Worm (Caenorhabditis elegans): Measurements from ENCODE around the gene C45G9.12.
"Not testable (repeated sequence)": the region's sequence is repeated elsewhere in the genome, so short reads cannot be mapped to it uniquely, and the experiment has no call there.

Gene C45G9.12

DNA sequence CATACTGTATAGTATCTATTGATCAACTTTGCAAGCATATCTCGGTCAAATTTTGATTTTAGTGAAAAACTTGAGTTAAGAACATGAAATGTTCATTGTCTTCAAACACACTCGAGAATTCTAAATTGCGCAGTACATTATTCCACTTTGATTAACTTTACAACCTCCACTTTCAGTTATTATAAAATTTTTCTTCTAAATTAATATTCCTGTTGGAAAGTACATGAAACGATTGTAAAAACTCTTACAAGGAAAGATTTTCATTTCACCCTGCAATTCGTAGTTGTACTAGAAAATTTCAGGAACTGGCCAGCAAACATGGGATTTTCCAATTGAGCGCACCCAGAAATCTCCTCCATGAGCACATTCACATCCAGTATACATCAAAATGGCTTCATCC is 26.7 kb downstream of the C45G9.12 start, which contains the start of gene C45G9.14:
C45G9.14 (plus strand) TSS at position 301 of the 400 bp plus-strand sequence.
- no peak for TF ChIP-seq egl-27 (tag; optimal IDR thresholded peaks at IDR 0.05)
- no peak for TF ChIP-seq nhr-23 (tag; optimal IDR thresholded peaks at IDR 0.05)
- TF ChIP-seq nhr-10 (tag; optimal IDR thresholded peaks at IDR 0.05) = no peak
- TF ChIP-seq mab-5 (tag; optimal IDR thresholded peaks at IDR 0.05) = no peak
- TF ChIP-seq ztf-4 (tag; optimal IDR thresholded peaks at IDR 0.05) = no peak
- no peak for TF ChIP-seq nhr-12 (tag; optimal IDR thresholded peaks at IDR 0.05)
- TF ChIP-seq sma-3 (GFP tag; optimal IDR thresholded peaks at IDR 0.05) = no peak
- TF ChIP-seq unc-62 (GFP tag; optimal IDR thresholded peaks at IDR 0.05) = no peak
- TF ChIP-seq peb-1 (tag; optimal IDR thresholded peaks at IDR 0.05) = no peak
- TF ChIP-seq fos-1 (tag; optimal IDR thresholded peaks at IDR 0.05) = no peak
- no peak for TF ChIP-seq lin-11 (tag; optimal IDR thresholded peaks at IDR 0.05)
- TF ChIP-seq R02D3.7 (tag; optimal IDR thresholded peaks at IDR 0.05) = no peak
- no peak for TF ChIP-seq sma-9 (GFP tag; optimal IDR thresholded peaks at IDR 0.05)
- TF ChIP-seq sma-9 (tag; optimal IDR thresholded peaks at IDR 0.05) = no peak
- TF ChIP-seq unc-55 (GFP tag; optimal IDR thresholded peaks at IDR 0.05) = no peak

DNA sequence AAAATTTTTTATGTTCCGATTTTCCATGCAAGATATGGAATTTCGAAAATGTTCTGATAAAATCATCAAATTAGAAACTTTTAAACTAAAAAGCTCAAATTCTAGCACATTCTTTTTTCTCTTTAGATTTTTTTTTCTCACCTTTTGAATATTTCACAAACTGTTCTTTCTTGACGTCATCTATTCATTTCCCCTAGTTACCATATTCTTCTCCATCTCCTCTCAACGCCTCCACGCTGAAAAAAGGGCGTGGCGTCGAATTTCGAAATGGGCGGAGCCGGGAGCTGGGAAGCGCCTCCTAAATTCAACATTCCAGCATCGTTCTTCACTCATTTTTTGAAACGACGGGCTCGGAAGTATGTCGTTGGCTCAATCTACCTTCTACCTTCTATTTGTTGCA is 29.3 kb downstream of the C45G9.12 start, which contains the start of gene nlp-43:
nlp-43 (plus strand) TSS at position 301 of the 400 bp plus-strand sequence.
- TF ChIP-seq mdl-1 (tag; optimal IDR thresholded peaks at IDR 0.05) = no peak

DNA sequence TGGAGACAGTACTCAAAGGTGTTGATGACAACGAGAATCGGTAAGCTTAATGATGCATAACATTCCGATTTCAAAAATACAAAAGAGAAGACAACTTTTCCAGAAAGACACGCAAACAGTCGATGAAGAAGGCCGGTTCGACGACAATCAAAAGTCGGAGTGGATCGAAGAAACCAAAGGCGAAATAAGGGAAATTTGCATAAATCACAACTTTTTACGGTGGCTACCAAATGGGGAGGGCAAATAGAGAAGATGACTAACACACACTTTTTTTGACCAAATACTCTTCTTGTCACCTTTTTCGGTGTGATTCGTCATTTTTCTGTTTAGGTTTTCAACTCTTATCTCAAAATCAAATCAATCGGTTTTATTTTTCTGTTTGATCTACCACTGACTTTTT is 35.3 kb downstream of the C45G9.12 start, which contains the start of gene C45G9.6:
C45G9.6 (plus strand) TSS at position 301 of the 400 bp plus-strand sequence.
- TF ChIP-seq elt-3 (tag; optimal IDR thresholded peaks at IDR 0.05) (no peak), nhr-129 (tag; optimal IDR thresholded peaks at IDR 0.05) (no peak), nhr-6 (tag; optimal IDR thresholded peaks at IDR 0.05) (no peak), unc-55 (GFP tag; optimal IDR thresholded peaks at IDR 0.05) (no peak), zag-1 (tag; optimal IDR thresholded peaks at IDR 0.05) (no peak), ZK546.5 (tag; optimal IDR thresholded peaks at IDR 0.05) (no peak), sma-3 (GFP tag; optimal IDR thresholded peaks at IDR 0.05) (no peak), sem-4 (tag; optimal IDR thresholded peaks at IDR 0.05) (no peak), dmd-4 (tag; optimal IDR thresholded peaks at IDR 0.05) (no peak), Y55F3AM.14 (GFP tag; optimal IDR thresholded peaks at IDR 0.05) (no peak), lsy-2 (tag; optimal IDR thresholded peaks at IDR 0.05) (no peak), nhr-12 (tag; optimal IDR thresholded peaks at IDR 0.05) (no peak), ztf-11 (tag; optimal IDR thresholded peaks at IDR 0.05) (no peak), ceh-82 (tag; optimal IDR thresholded peaks at IDR 0.05) (no peak), mbf-1 (tag; optimal IDR thresholded peaks at IDR 0.05) (no peak), crh-2 (tag; optimal IDR thresholded peaks at IDR 0.05) (no peak), nhr-77 (tag; optimal IDR thresholded peaks at IDR 0.05) (no peak), blmp-1 (tag; optimal IDR thresholded peaks at IDR 0.05; ENCODE audit: insufficient read depth) (no peak), gmeb-1 (tag; optimal IDR thresholded peaks at IDR 0.05) (no peak), F13H6.1 (tag; optimal IDR thresholded peaks at IDR 0.05) (no peak)

DNA sequence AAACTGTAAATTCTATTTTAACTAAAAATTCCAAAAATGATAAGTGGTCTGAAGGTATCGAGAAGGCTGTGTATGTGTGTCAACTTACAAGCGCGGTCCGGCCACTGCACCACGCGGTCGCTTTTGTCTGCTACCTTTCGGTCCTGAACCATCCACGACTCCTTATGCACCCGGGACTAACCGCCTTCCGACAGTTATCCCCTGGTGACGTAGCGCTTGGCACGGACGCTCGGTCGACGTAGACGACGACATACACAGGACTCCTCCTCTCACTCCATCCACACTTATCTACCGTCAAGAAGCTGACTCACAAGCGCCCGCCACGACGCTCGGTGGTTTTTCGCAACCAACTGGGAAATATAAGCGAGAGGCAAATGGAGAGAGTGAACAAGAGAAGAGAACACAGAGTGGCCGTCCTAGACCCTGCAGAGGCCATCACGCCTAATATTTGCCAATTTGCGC is 40.0 kb downstream of the C45G9.12 start:
- TF ChIP-seq Y55F3AM.14 (GFP tag; optimal IDR thresholded peaks at IDR 0.05) (peak; percentile 70), nhr-129 (tag; optimal IDR thresholded peaks at IDR 0.05) (peak; percentile 49), lin-13 (GFP tag; optimal IDR thresholded peaks at IDR 0.05) (peak; percentile 76), ztf-4 (tag; optimal IDR thresholded peaks at IDR 0.05) (peak; percentile 28), nhr-25 (tag; optimal IDR thresholded peaks at IDR 0.05) (peak; percentile 50), sma-9 (GFP tag; optimal IDR thresholded peaks at IDR 0.05) (peak; percentile 50), sma-3 (GFP tag; optimal IDR thresholded peaks at IDR 0.05) (peak; percentile 75), F13H6.1 (tag; optimal IDR thresholded peaks at IDR 0.05) (peak; percentile 89), mab-5 (tag; optimal IDR thresholded peaks at IDR 0.05) (peak; percentile 7), lsy-2 (tag; optimal IDR thresholded peaks at IDR 0.05) (peak; percentile 66 to 72), C34F6.9 (tag; optimal IDR thresholded peaks at IDR 0.05) (peak; percentile 30), mdl-1 (tag; optimal IDR thresholded peaks at IDR 0.05) (peak in 1 of 2 experiments; percentile 43), unc-55 (GFP tag; optimal IDR thresholded peaks at IDR 0.05) (peak; percentile 45), crh-2 (tag; optimal IDR thresholded peaks at IDR 0.05) (peak; percentile 77), gmeb-1 (tag; optimal IDR thresholded peaks at IDR 0.05) (peak; percentile 47), egl-27 (tag; optimal IDR thresholded peaks at IDR 0.05) (peak; percentile 24), nhr-21 (tag; optimal IDR thresholded peaks at IDR 0.05) (peak; percentile 77), lin-11 (tag; optimal IDR thresholded peaks at IDR 0.05) (peak; percentile 49), fos-1 (tag; optimal IDR thresholded peaks at IDR 0.05) (peak; percentile 88), snpc-4 (tag; optimal IDR thresholded peaks at IDR 0.05) (peak; percentile 27), sem-4 (tag; optimal IDR thresholded peaks at IDR 0.05) (peak; percentile 47)
- not testable (repeated sequence) for TF ChIP-seq sma-9 (tag; optimal IDR thresholded peaks at IDR 0.05)

Data from whole organism, L2 larva.